Worm (Caenorhabditis elegans): ENCODE data around the gene acl-3.

acl-3 gene

DNA sequence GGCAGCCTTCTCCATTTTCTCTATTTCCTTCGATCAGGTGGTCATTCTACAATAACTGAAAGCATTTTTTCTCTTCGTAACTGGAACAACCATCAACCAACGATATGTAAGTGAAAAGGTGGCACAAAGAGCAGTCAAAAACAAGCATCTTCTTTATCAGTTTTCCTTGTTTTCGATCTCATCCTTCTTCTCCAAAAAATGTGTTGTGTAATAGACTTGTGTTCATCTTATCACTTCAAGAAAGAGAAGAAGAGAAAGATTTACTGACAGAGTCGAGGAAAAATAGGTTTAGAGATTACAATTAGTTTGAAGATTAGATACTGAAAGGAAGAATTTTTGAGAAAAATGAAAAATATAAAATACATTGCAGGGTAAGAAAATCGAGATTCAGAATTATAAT, 6.5 kb downstream of the acl-3 start:
- TF ChIP-seq scrt-1 (GFP tag; IDR thresholded peaks at IDR 0.05), result no peak
- TF ChIP-seq aly-1 (tag; optimal IDR thresholded peaks at IDR 0.05), result no peak
- TF ChIP-seq pes-1 (GFP tag; IDR thresholded peaks at IDR 0.05), result no peak
- no peak for TF ChIP-seq ceh-36 (tag; optimal IDR thresholded peaks at IDR 0.05)
- no peak for TF ChIP-seq hnd-1 (tag; optimal IDR thresholded peaks at IDR 0.05)
- TF ChIP-seq hmg-4 (GFP tag; optimal IDR thresholded peaks at IDR 0.05), result no peak

DNA sequence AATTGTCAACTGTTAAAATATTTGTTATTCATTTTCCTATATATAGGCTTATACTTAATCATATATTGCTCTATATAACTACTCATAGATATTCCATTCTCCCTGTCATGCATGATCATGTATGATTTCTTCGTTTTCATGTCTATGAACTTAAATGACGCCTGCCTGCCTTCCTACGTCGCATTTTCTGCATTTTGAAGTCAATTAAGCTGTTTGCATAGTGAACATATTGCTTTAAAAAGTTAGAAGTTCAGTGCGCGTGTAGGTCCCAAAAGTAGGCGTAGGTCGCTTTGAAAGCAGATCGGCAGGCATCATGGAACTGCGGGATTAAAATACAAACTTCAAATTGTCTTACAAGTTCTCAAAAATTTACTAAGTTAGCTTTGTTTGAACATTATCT, 7.1 kb downstream of the acl-3 start:
- no peak for TF ChIP-seq ama-1 (optimal IDR thresholded peaks at IDR 0.05)
- TF ChIP-seq hmbx-1 (tag; optimal IDR thresholded peaks at IDR 0.05), result no peak
- TF ChIP-seq B0310.2 (tag; optimal IDR thresholded peaks at IDR 0.05), result no peak
- no peak for TF ChIP-seq pes-1 (GFP tag; IDR thresholded peaks at IDR 0.05)
- TF ChIP-seq ets-7 (tag; optimal IDR thresholded peaks at IDR 0.05), result no peak
- no peak for TF ChIP-seq hnd-1 (tag; optimal IDR thresholded peaks at IDR 0.05)
- no peak for TF ChIP-seq flt-1 (GFP tag; IDR thresholded peaks at IDR 0.05)
- TF ChIP-seq F13C5.2 (tag; optimal IDR thresholded peaks at IDR 0.05), result no peak
- no peak for TF ChIP-seq aly-1 (tag; optimal IDR thresholded peaks at IDR 0.05)
- TF ChIP-seq ceh-36 (tag; optimal IDR thresholded peaks at IDR 0.05), result no peak
- TF ChIP-seq sea-1 (GFP tag; conservative IDR thresholded peaks at IDR 0.05), result no peak
- TF ChIP-seq scrt-1 (GFP tag; IDR thresholded peaks at IDR 0.05), result no peak
- no peak for TF ChIP-seq ceh-13 (GFP tag; optimal IDR thresholded peaks at IDR 0.05)
- no peak for TF ChIP-seq hmg-4 (GFP tag; optimal IDR thresholded peaks at IDR 0.05)
- no peak for TF ChIP-seq tra-4 (tag; optimal IDR thresholded peaks at IDR 0.05)
- TF ChIP-seq tbx-37 (GFP tag; conservative IDR thresholded peaks at IDR 0.05), result no peak

DNA sequence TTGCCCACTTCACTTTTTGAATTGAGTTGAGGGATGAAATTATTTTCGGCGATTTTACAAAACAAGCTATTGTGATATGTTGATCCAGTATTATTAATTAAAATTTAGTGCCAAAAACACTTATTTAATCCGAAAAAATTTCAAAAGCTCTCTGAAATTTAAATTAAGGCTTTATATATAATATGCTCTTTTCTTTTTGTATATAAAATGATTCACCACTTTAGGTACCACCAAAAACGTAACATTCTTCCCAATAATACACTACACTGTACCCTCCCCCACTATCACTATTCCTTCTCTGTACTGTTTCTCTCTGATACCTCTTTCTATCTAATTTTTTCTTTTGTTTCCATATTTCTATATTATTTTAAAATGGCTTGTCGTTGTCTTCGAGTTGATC, 8.0 kb downstream of the acl-3 start, which contains the start of gene prx-2:
TSS of gene prx-2 (plus strand) at position 301 of the 400 bp plus-strand sequence.
- TF ChIP-seq ceh-13 (GFP tag; optimal IDR thresholded peaks at IDR 0.05), result no peak
- TF ChIP-seq aly-1 (tag; optimal IDR thresholded peaks at IDR 0.05), result no peak
- TF ChIP-seq sea-1 (GFP tag; conservative IDR thresholded peaks at IDR 0.05), result no peak
- no peak for TF ChIP-seq tbx-37 (GFP tag; conservative IDR thresholded peaks at IDR 0.05)
- no peak for TF ChIP-seq scrt-1 (GFP tag; IDR thresholded peaks at IDR 0.05)
- TF ChIP-seq tbx-11 (GFP tag; IDR thresholded peaks at IDR 0.05), result no peak
- no peak for TF ChIP-seq ets-7 (tag; optimal IDR thresholded peaks at IDR 0.05)

DNA sequence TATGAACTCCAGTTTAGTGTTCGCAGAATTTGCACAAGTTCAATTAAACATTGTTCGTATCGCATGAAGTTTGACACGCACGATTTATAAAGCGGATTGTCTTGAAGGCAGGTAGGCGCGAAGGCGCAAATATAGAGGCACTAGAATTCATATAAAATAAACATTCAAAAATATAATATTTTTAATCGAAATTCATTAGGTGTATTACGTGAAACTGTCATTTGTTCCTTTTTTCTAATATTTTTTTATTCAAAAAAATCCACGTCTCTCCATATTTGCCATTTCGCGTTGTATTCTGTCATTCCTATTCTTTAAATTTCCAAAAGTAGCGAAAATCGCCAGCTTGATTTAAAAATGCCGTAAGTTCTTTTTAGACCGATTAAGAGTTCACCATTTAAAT, 10.0 kb downstream of the acl-3 start, which contains the start of gene ZK809.1:
TSS of gene ZK809.1 (plus strand) at position 301 of the 400 bp plus-strand sequence.
- TF ChIP-seq ama-1 (optimal IDR thresholded peaks at IDR 0.05) (no peak), tbx-11 (GFP tag; IDR thresholded peaks at IDR 0.05) (no peak), hnd-1 (tag; optimal IDR thresholded peaks at IDR 0.05) (no peak), sea-1 (GFP tag; conservative IDR thresholded peaks at IDR 0.05) (no peak), hmbx-1 (tag; optimal IDR thresholded peaks at IDR 0.05) (no peak), F13C5.2 (tag; optimal IDR thresholded peaks at IDR 0.05) (no peak), hmg-4 (GFP tag; optimal IDR thresholded peaks at IDR 0.05) (no peak)

DNA sequence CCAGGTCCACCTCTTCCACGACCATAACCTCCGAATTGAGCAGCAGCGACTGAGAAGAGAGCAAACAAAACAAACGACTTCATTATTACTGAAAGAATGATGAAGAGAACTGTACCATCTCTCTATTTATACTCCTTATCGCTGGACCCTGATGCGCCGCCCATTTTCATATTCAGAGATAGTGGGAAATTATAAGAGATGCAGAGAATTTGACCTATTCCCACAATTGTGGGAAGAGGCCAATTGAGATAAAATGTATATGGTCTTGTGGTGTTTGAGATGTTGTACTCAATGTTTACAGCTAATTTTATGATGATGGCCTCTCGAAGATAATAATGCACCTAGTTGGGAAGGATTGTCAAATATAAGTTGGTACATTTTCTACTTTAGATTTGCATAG, 10.9 kb downstream of the acl-3 start, which contains the start of gene ttr-50:
TSS of gene ttr-50 (minus strand) at position 101 of the 400 bp plus-strand sequence.
- TF ChIP-seq ceh-36 (tag; optimal IDR thresholded peaks at IDR 0.05) (no peak), hmg-4 (GFP tag; optimal IDR thresholded peaks at IDR 0.05) (no peak), flt-1 (GFP tag; IDR thresholded peaks at IDR 0.05) (no peak), B0310.2 (tag; optimal IDR thresholded peaks at IDR 0.05) (no peak), scrt-1 (GFP tag; IDR thresholded peaks at IDR 0.05) (no peak), F13C5.2 (tag; optimal IDR thresholded peaks at IDR 0.05) (no peak), ets-7 (tag; optimal IDR thresholded peaks at IDR 0.05) (no peak), tbx-11 (GFP tag; IDR thresholded peaks at IDR 0.05) (no peak), pes-1 (GFP tag; IDR thresholded peaks at IDR 0.05) (no peak), aly-1 (tag; optimal IDR thresholded peaks at IDR 0.05) (no peak), tra-4 (tag; optimal IDR thresholded peaks at IDR 0.05) (no peak), sea-1 (GFP tag; conservative IDR thresholded peaks at IDR 0.05) (no peak), ama-1 (optimal IDR thresholded peaks at IDR 0.05) (no peak), tbx-37 (GFP tag; conservative IDR thresholded peaks at IDR 0.05) (no peak)

DNA sequence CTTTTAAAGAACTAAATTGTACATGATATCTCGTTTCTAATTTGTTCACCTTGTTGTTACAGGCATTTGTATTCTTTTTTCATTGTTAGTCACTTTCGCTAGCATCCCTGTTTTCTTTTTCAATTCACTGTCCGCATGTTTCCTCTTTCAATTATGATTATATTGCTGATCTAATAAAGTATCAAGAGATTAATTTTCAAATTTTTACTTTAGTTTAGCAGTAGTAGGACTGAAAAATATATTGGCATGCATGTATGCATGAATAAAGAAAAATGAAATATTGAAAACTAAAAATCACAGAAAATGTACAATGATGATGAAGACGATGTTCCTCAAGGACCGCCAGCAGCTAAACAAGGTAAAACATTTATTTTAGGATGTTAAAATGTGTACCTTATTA, 13.8 kb downstream of the acl-3 start, which contains the start of gene rbm-17:
TSS of gene rbm-17 (plus strand) at position 301 of the 400 bp plus-strand sequence.
- TF ChIP-seq ceh-36 (tag; optimal IDR thresholded peaks at IDR 0.05) (no peak), ama-1 (optimal IDR thresholded peaks at IDR 0.05) (no peak), ceh-13 (GFP tag; optimal IDR thresholded peaks at IDR 0.05) (no peak), scrt-1 (GFP tag; IDR thresholded peaks at IDR 0.05) (no peak), hmbx-1 (tag; optimal IDR thresholded peaks at IDR 0.05) (no peak), hnd-1 (tag; optimal IDR thresholded peaks at IDR 0.05) (no peak), tra-4 (tag; optimal IDR thresholded peaks at IDR 0.05) (no peak), ets-7 (tag; optimal IDR thresholded peaks at IDR 0.05) (no peak), F13C5.2 (tag; optimal IDR thresholded peaks at IDR 0.05) (no peak), tbx-37 (GFP tag; conservative IDR thresholded peaks at IDR 0.05) (no peak), tbx-11 (GFP tag; IDR thresholded peaks at IDR 0.05) (no peak)

DNA sequence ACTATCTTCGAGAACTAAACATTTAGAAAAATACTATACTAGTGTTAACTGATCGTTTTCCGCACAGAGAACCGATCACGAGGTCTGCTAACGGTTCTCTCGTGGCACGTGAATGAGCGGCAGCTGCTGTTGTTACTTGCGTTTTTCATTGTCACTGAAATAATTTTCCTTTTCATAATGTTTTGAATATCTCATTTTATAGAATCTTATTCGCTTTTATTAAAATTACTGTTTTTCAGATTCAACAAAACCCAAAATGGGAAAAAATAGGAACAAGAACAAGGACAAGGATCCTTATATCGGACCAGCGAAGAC, 15.5 kb downstream of the acl-3 start, which contains the start of gene F58B3.6:
TSS of gene F58B3.6 (plus strand) at position 240 of the 315 bp plus-strand sequence.
- no peak for TF ChIP-seq tbx-11 (GFP tag; IDR thresholded peaks at IDR 0.05)
- TF ChIP-seq tbx-37 (GFP tag; conservative IDR thresholded peaks at IDR 0.05), result no peak
- TF ChIP-seq ceh-36 (tag; optimal IDR thresholded peaks at IDR 0.05), result no peak
- TF ChIP-seq tra-4 (tag; optimal IDR thresholded peaks at IDR 0.05), result no peak
- TF ChIP-seq flt-1 (GFP tag; IDR thresholded peaks at IDR 0.05), result no peak
- no peak for TF ChIP-seq ama-1 (optimal IDR thresholded peaks at IDR 0.05)
- no peak for TF ChIP-seq B0310.2 (tag; optimal IDR thresholded peaks at IDR 0.05)
- no peak for TF ChIP-seq scrt-1 (GFP tag; IDR thresholded peaks at IDR 0.05)
- no peak for TF ChIP-seq ets-7 (tag; optimal IDR thresholded peaks at IDR 0.05)
- TF ChIP-seq aly-1 (tag; optimal IDR thresholded peaks at IDR 0.05), result no peak
- TF ChIP-seq hmg-4 (GFP tag; optimal IDR thresholded peaks at IDR 0.05), result no peak
- no peak for TF ChIP-seq hnd-1 (tag; optimal IDR thresholded peaks at IDR 0.05)
- no peak for TF ChIP-seq F13C5.2 (tag; optimal IDR thresholded peaks at IDR 0.05)
- no peak for TF ChIP-seq hmbx-1 (tag; optimal IDR thresholded peaks at IDR 0.05)
- no peak for TF ChIP-seq sea-1 (GFP tag; conservative IDR thresholded peaks at IDR 0.05)
- TF ChIP-seq ceh-13 (GFP tag; optimal IDR thresholded peaks at IDR 0.05), result no peak
- TF ChIP-seq pes-1 (GFP tag; IDR thresholded peaks at IDR 0.05), result no peak
